Worm (Caenorhabditis elegans): ENCODE results near the gene ZK470.1.
A peak's percentile ranks its signal among the peaks of the same experiment; 100 is the strongest.
"Not testable (repeated sequence)": the region's sequence is repeated elsewhere in the genome, so short reads cannot be mapped to it uniquely, and the experiment has no call there.

Gene ZK470.1

DNA sequence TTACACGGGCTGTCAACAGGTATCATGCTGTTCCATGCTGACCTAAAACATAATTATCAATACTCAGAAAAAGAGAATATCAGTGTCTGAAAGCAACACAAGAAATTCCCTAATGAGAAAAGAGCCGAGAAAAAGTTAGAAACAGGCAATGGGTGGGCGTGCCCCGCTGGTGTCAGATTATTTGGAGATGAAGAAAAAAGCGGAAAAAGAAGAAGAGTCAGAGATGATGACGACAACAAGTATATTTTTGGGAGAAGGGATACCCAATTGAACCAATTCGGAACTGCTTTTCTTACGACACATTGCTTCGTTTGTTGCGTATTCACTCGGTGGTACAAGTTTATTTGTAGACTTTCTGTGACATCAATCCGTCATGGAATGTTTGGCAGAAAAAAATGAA lies 32.9 kb downstream of the ZK470.1 start, which contains the start of gene F20B6.4:
TSS of gene F20B6.4 (minus strand) at position 101 of the 400 bp plus-strand sequence.
- TF ChIP-seq ceh-32 (tag; optimal IDR thresholded peaks at IDR 0.05; ENCODE audit: poor library complexity) (no peak), hlh-11 (tag; optimal IDR thresholded peaks at IDR 0.05) (no peak)

DNA sequence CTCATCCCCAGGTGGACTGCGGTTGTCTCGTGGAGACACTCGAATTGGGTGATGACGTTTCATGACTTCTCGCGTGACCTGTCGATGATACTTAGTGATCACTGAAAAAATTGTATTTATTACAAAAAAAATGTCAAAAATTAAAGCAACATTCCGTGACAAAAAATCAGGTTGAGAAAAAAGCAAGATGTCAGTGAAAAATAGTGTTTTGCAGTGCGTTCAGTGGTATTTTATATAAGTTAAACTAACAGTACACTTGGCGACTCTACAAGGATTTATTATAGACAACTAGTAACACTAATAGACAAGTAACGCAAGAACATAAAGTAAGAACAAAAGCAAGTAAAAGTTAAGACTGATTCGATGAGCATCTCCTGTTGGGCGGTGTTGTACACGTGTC lies 36.3 kb downstream of the ZK470.1 start, which contains the start of gene F20B6.5:
TSS of gene F20B6.5 (minus strand) at position 101 of the 400 bp plus-strand sequence.
- not testable (repeated sequence) for TF ChIP-seq ztf-11, mep-1, attf-4 (tag; optimal IDR thresholded peaks at IDR 0.05)

DNA sequence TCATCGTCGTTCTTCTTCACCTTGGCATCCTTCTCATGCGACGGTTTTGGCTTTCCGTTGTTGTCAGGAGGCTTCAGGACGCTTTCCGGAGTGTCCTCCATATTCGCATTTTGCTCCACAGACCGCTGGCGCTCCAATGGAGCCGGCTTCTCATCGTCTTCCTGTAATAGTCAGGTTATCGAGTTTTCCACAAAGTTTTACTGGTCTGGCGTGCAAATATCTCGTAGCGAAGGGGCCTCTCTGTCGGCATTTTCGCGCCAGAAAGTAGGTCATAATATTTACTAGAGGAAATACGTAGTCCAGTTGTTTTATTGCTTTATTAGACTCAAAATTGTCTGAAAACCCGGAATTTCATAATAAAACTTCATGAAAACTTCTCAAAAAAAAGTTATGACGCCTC lies 38.6 kb downstream of the ZK470.1 start, which contains the start of gene F20B6.6:
TSS of gene F20B6.6 (minus strand) at position 101 of the 400 bp plus-strand sequence.
- not testable (repeated sequence) for TF ChIP-seq ama-1 (optimal IDR thresholded peaks at IDR 0.05); Y105C5A.15 (GFP tag; IDR thresholded peaks at IDR 0.05); set-16 (GFP tag; IDR thresholded peaks at IDR 0.05)

DNA sequence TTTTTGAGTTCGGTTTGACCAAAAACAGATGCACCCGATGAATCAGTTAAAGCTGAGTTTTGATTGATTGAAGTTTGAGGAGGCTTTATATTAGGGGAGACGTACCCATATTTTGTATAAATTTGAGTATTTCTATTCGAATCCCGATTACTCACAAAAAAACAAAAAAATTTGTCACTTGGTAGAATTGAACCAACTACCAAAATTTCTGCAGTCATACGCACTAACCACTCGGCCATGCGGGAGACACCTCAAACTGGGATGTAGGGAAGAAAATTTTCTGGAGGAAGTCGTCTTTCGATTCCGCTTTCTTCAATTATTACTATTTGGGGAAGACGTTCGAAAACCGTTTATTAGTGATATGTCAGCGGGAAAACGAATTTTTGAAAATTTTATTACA lies 39.4 kb downstream of the ZK470.1 start:
- TF ChIP-seq snpc-1.2 (GFP tag; IDR thresholded peaks at IDR 0.05) (0 out of 2 replicates have a peak, but pooled peaks have one; percentile 32), tra-1 (GFP tag; IDR thresholded peaks at IDR 0.05) (0 out of 2 replicates have a peak, but pooled peaks have one; percentile 27), lim-7 (GFP tag; IDR thresholded peaks at IDR 0.05) (0 out of 2 replicates have a peak, but pooled peaks have one; percentile 23), F26F4.8 (GFP tag; conservative IDR thresholded peaks at IDR 0.05) (0 out of 2 replicates have a peak, but pooled peaks have one; percentile 25), vab-7 (GFP tag; IDR thresholded peaks at IDR 0.05) (peak; percentile 57; the same call in 1 of the 2 replicates), dmd-8 (GFP tag; IDR thresholded peaks at IDR 0.05) (0 out of 2 replicates have a peak, but pooled peaks have one; percentile 57), egl-43 (GFP tag; IDR thresholded peaks at IDR 0.05) (0 out of 2 replicates have a peak, but pooled peaks have one; percentile 22)

DNA sequence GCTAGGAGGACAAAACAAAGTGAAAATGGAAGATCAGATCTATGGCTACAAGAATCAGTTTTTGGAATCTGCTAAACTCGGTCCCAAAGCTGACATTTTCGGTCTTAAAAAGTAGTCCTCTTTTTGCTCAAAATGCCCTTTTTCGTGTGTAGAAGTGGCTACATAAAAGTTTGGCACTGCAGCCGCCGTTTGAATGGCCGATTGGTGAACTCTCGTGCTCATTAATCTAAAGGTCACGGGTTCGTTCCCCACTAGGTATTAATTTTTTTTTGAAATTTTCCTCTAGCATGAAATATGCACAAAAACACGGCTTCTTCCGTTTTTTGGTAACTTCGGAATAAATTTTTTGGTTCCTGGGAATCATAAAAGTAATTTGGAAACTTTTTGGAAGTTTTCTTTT lies 41.3 kb downstream of the ZK470.1 start:
- TF ChIP-seq lim-7 (GFP tag; IDR thresholded peaks at IDR 0.05): peak; percentile 37; the same call in 1 of the 2 replicates
- peak; percentile 45; the same call in 1 of the 2 replicates for TF ChIP-seq snpc-1.2 (GFP tag; IDR thresholded peaks at IDR 0.05)
- TF ChIP-seq madf-5 (GFP tag; IDR thresholded peaks at IDR 0.05): 0 out of 4 replicates have a peak, but pooled peaks of 1 of the 2 experiments have one; percentile 55
- TF ChIP-seq ceh-44 (GFP tag; IDR thresholded peaks at IDR 0.05): 0 out of 2 replicates have a peak, but pooled peaks have one; percentile 26
- TF ChIP-seq F26F4.8 (GFP tag; conservative IDR thresholded peaks at IDR 0.05): 0 out of 2 replicates have a peak, but pooled peaks have one; percentile 55

DNA sequence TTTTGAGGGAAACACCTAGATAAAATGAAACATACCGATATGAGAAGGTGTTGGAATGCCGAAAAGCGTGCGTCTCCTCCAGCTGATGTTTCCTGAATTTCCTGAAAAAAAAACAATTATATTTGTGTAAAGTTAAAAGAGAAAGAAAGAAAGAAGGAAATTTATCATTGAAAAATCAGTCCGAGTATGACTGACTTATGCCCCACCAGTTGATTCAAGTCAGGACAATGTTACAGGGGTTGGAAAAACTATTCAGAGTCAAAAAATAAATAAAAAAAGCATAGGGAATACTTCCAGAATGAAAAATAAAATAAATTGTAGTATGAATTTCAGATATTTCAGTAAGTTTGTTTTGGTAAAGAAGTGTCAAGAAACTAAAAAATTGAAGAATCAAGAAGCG lies 43.9 kb downstream of the ZK470.1 start, which contains the start of gene F20B6.9:
TSS of gene F20B6.9 (minus strand) at position 101 of the 400 bp plus-strand sequence.
- TF ChIP-seq snpc-1.2 (GFP tag; IDR thresholded peaks at IDR 0.05); zfp-2 (tag; optimal IDR thresholded peaks at IDR 0.05); T26A8.4 (GFP tag; IDR thresholded peaks at IDR 0.05): not testable (repeated sequence)

DNA sequence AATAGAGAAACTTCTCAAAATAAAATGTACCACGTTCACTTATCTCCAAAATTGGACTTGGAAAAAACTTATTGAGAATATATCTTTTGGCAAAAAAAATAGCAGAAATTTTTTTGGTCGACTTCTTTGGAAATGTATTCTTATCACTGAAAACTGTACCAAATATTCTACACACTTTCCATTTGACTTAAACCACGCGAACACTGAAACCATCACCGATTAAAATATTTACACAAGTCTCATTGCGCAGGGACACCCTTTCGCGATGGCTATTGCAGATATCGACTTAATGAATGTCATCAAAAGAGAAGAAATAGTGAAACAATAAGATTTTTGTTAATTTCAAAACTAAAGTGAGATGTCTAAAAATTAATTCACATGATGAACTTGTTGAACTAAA lies 45.0 kb downstream of the ZK470.1 start:
- TF ChIP-seq hif-1 (tag; optimal IDR thresholded peaks at IDR 0.05) (no peak), nhr-41 (GFP tag; IDR thresholded peaks at IDR 0.05) (no peak), daf-19 (GFP tag; conservative IDR thresholded peaks at IDR 0.05) (no peak), nhr-102 (tag; optimal IDR thresholded peaks at IDR 0.05) (peak; percentile 56), ceh-20 (GFP tag; IDR thresholded peaks at IDR 0.05) (0 out of 2 replicates have a peak, but pooled peaks have one; percentile 11), Y75B8A.6 (GFP tag; IDR thresholded peaks at IDR 0.05) (no peak), egl-27 (tag; optimal IDR thresholded peaks at IDR 0.05) (no peak), mes-2 (tag; optimal IDR thresholded peaks at IDR 0.05; ENCODE audit: poor library complexity, severe bottlenecking) (peak; percentile 88), lin-39 (tag; optimal IDR thresholded peaks at IDR 0.05) (no peak), dpl-1 (GFP tag; optimal IDR thresholded peaks at IDR 0.05) (no peak), pqm-1 (tag; optimal IDR thresholded peaks at IDR 0.05) (peak; percentile 12), T20F7.1 (GFP tag; optimal IDR thresholded peaks at IDR 0.05) (no peak), nhr-25 (tag; optimal IDR thresholded peaks at IDR 0.05; ENCODE audit: borderline replicate concordance, insufficient read depth) (no peak), skn-1 (tag; optimal IDR thresholded peaks at IDR 0.05) (no peak), aly-2 (tag; optimal IDR thresholded peaks at IDR 0.05) (no peak), tra-1 (GFP tag; IDR thresholded peaks at IDR 0.05) (0 out of 2 replicates have a peak, but pooled peaks have one; percentile 18), F49E8.2 (tag; optimal IDR thresholded peaks at IDR 0.05; ENCODE audit: borderline replicate concordance) (no peak), mxl-3 (GFP tag; optimal IDR thresholded peaks at IDR 0.05) (peak; percentile 21), duxl-1 (tag; optimal IDR thresholded peaks at IDR 0.05; ENCODE audit: poor library complexity) (peak; percentile 93)
